Worm (Caenorhabditis elegans): ENCODE data around the gene F08F8.10.

Gene F08F8.10

DNA sequence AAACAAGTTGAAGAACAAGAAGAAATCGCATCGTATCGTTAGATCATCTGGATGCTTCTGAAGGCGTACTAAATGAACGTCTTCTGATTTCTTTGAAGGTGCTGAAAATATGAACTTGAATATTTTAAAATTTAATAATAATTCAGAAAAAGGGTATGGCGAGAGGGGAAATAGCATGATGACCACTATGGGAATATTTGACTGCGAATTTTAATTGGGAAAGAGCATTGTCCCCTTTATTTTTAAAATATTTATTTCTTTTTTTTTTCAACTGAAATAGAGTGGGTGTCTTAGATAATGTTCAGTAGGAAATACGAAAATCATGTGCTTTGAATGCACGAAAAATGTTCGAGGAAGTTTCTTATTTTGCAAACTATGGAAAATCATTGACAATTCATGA lies 38.2 kb upstream of the F08F8.10 start, which contains the start of gene lgc-50:
TSS of gene lgc-50 (minus strand) at position 101 of the 400 bp plus-strand sequence.
- TF ChIP-seq fkh-8 (tag; optimal IDR thresholded peaks at IDR 0.05) (no peak), ztf-4 (tag; optimal IDR thresholded peaks at IDR 0.05) (no peak), efl-3 (GFP tag; optimal IDR thresholded peaks at IDR 0.05) (no peak), unc-30 (tag; optimal IDR thresholded peaks at IDR 0.05) (no peak), ceh-63 (GFP tag; optimal IDR thresholded peaks at IDR 0.05) (no peak), nhr-28 (tag; optimal IDR thresholded peaks at IDR 0.05) (no peak), unc-130 (tag; optimal IDR thresholded peaks at IDR 0.05) (no peak), fos-1 (tag; optimal IDR thresholded peaks at IDR 0.05) (no peak), egl-27 (tag; optimal IDR thresholded peaks at IDR 0.05) (no peak), ces-1 (GFP tag; optimal IDR thresholded peaks at IDR 0.05) (no peak), nhr-76 (tag; optimal IDR thresholded peaks at IDR 0.05) (no peak), hlh-4 (tag; optimal IDR thresholded peaks at IDR 0.05) (no peak)

DNA sequence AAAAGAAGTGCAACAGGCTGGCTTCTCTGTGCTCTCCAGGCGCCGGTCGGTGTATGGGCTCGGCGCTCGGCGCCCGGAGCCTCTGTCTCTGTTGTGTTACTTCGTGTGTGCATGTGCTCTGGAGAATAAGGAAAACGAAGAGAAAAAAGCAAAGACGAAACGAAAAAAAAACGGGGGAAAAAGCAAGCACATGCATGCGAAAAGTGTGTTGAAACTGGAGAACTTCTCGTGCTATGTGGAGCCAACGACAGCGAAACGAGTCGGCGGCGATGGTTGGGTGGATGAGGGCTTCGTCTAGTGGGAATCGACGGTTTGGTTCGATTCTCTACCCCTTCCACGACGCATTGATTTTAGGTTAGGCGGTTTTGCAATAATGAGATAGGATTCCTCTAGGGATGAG lies 30.2 kb upstream of the F08F8.10 start:
- TF ChIP-seq lin-35 (GFP tag; optimal IDR thresholded peaks at IDR 0.05) = peak; percentile 18 to 36
- peak; percentile 7 for TF ChIP-seq swsn-7 (tag; optimal IDR thresholded peaks at IDR 0.05)
- TF ChIP-seq xbp-1 (tag; optimal IDR thresholded peaks at IDR 0.05) = peak; percentile 18
- TF ChIP-seq unc-86 (tag; optimal IDR thresholded peaks at IDR 0.05) = peak; percentile 13
- TF ChIP-seq fkh-4 (tag; optimal IDR thresholded peaks at IDR 0.05; ENCODE audit: borderline replicate concordance) = no peak
- no peak for TF ChIP-seq ztf-11 (tag; optimal IDR thresholded peaks at IDR 0.05)
- TF ChIP-seq unc-30 (tag; optimal IDR thresholded peaks at IDR 0.05) = no peak
- TF ChIP-seq pag-3 (tag; optimal IDR thresholded peaks at IDR 0.05; ENCODE audit: borderline replicate concordance, insufficient read depth) = no peak
- peak; percentile 33 for TF ChIP-seq snu-23 (GFP tag; optimal IDR thresholded peaks at IDR 0.05)
- TF ChIP-seq lin-15B (tag; optimal IDR thresholded peaks at IDR 0.05) = peak; percentile 28
- peak in 1 of 2 experiments; percentile 52 for TF ChIP-seq lsy-2 (tag; optimal IDR thresholded peaks at IDR 0.05)
- peak; percentile 16 for TF ChIP-seq rnt-1 (tag; optimal IDR thresholded peaks at IDR 0.05)
- no peak for TF ChIP-seq nhr-12 (tag; optimal IDR thresholded peaks at IDR 0.05)
- TF ChIP-seq ceh-88 (GFP tag; IDR thresholded peaks at IDR 0.05) = no peak
- peak; percentile 9 for TF ChIP-seq nhr-90 (tag; optimal IDR thresholded peaks at IDR 0.05; ENCODE audit: poor library complexity)
- TF ChIP-seq Y116A8C.19 (tag; optimal IDR thresholded peaks at IDR 0.05; ENCODE audit: borderline replicate concordance) = no peak
- peak; percentile 54 for TF ChIP-seq nhr-47 (tag; optimal IDR thresholded peaks at IDR 0.05)
- peak; percentile 46 for TF ChIP-seq nhr-71 (tag; optimal IDR thresholded peaks at IDR 0.05)
- peak; percentile 66 for TF ChIP-seq lin-14 (GFP tag; optimal IDR thresholded peaks at IDR 0.05)
- peak; percentile 8 for TF ChIP-seq mep-1 (tag; optimal IDR thresholded peaks at IDR 0.05)
- peak; percentile 20 to 23 for TF ChIP-seq efl-1 (optimal IDR thresholded peaks at IDR 0.05)
- TF ChIP-seq efl-1 (GFP tag; optimal IDR thresholded peaks at IDR 0.05 in 1 of 2) = peak; percentile 7 to 51
- peak in 2 of 3 experiments; percentile 11 to 14 for TF ChIP-seq ceh-82 (tag; optimal IDR thresholded peaks at IDR 0.05)
- no peak for TF ChIP-seq ceh-8 (GFP tag; optimal IDR thresholded peaks at IDR 0.05)
- peak; percentile 45 for TF ChIP-seq jun-1 (tag; optimal IDR thresholded peaks at IDR 0.05)
- no peak for TF ChIP-seq ztf-4 (tag; optimal IDR thresholded peaks at IDR 0.05)
- TF ChIP-seq elt-2 (tag; optimal IDR thresholded peaks at IDR 0.05) = peak; percentile 27
- peak; percentile 24 for TF ChIP-seq fkh-10 (GFP tag; optimal IDR thresholded peaks at IDR 0.05)
- peak in 2 of 3 experiments; percentile 2 to 16 for TF ChIP-seq dpl-1 (GFP tag; optimal IDR thresholded peaks at IDR 0.05)
- peak in 1 of 2 experiments; percentile 36 for TF ChIP-seq mdl-1 (tag; optimal IDR thresholded peaks at IDR 0.05)
- TF ChIP-seq nhr-19 (GFP tag; conservative IDR thresholded peaks at IDR 0.05) = 0 out of 2 replicates have a peak, but pooled peaks have one; percentile 10
- no peak for TF ChIP-seq nhr-77 (tag; optimal IDR thresholded peaks at IDR 0.05)
- TF ChIP-seq C34B4.2 (tag; optimal IDR thresholded peaks at IDR 0.05) = no peak
- TF ChIP-seq aha-1 (tag; optimal IDR thresholded peaks at IDR 0.05) = no peak
